Fruit fly (Drosophila melanogaster): ENCODE data around the gene CG42818.

DNA sequence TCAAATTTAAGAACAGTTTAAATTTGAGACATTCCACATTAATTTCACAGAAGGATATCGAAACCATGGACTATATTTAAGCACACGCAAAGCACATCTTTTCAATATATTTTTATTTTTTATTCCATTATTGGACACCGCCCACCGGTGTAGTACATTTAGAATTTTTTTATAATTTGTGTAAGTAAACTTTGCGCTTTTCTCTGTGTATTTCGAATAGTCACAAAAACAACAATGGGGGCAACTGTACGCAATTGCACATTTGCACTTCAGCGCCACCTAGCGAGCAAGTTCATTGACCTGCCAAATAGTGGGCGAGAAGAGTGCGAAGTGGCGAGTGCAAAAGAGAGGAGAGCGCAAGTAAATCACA is 34.1 kb downstream of the CG42818 start:
- TF ChIP-seq ttk (optimal IDR thresholded peaks at IDR 0.05): no peak
- TF ChIP-seq psq (optimal IDR thresholded peaks at IDR 0.05): no peak
